Fruit fly (Drosophila melanogaster) whole organism, embryonic: ENCODE results near the gene CG15283.
A peak's percentile ranks its signal among the peaks of the same experiment; 100 is the strongest.

Experiments used
- Asciz ChIP-seq: fragments of 200-800 bp; sonication (Bioruptor generic); optimal IDR thresholded peaks from 2 replicates; lab custom pipeline; 2017; ENCODE audit warnings: missing biosample characterization, mild to moderate bottlenecking, missing genetic modification characterization, missing genetic modification reagents
- Atf6 ChIP-seq: fragments of 200-800 bp; sonication (Bioruptor generic); IDR thresholded peaks from 2 replicates; pipeline ENCODE4 v1.3.6; 2022; ENCODE audit warnings: missing biosample characterization, missing genetic modification characterization
- Awh ChIP-seq: fragments of 200-800 bp; sonication (Bioruptor generic); IDR thresholded peaks from 2 replicates; pipeline ENCODE4, ENCODE4 v1.3.6; 2022; ENCODE audit warnings: missing biosample characterization, missing genetic modification characterization
- CG12744 ChIP-seq: fragments of 200-800 bp; sonication (Bioruptor generic); optimal IDR thresholded peaks from 2 replicates; lab custom pipeline; 2016; ENCODE audit warnings: missing biosample characterization, missing genetic modification characterization
- CG14441 ChIP-seq: fragments of 200-800 bp; sonication (Bioruptor generic); IDR thresholded peaks from 2 replicates; pipeline ENCODE4 v1.3.6; 2022; ENCODE audit warnings: missing biosample characterization, missing genetic modification characterization
- CG15011 ChIP-seq: fragments of 200-800 bp; sonication (Bioruptor generic); optimal IDR thresholded peaks from 3 replicates; lab custom pipeline; 2018; ENCODE audit warnings: missing biosample characterization, mild to moderate bottlenecking, missing genetic modification characterization
- CG15073 ChIP-seq: fragments of 200-800 bp; sonication (Bioruptor generic); optimal IDR thresholded peaks from 2 replicates; lab custom pipeline; 2016; ENCODE audit warnings: missing biosample characterization, missing genetic modification characterization
- CG15514 ChIP-seq: fragments of 200-800 bp; sonication (Bioruptor generic); optimal IDR thresholded peaks from 3 replicates; lab custom pipeline; 2017; ENCODE audit warnings: missing biosample characterization, missing genetic modification characterization, mild to moderate bottlenecking, moderate library complexity, missing genetic modification reagents
- CG17829 ChIP-seq: fragments of 200-800 bp; optimal IDR thresholded peaks from 2 replicates; lab custom pipeline; 2019; ENCODE audit warnings: missing biosample characterization, mild to moderate bottlenecking, missing genetic modification characterization, moderate library complexity
- CG18011 ChIP-seq: fragments of 200-800 bp; sonication (Bioruptor generic); optimal IDR thresholded peaks from 2 replicates; lab custom pipeline; 2017; ENCODE audit warnings: missing biosample characterization, missing genetic modification characterization, mild to moderate bottlenecking, moderate library complexity, missing genotype
- CG2678 ChIP-seq: fragments of 200-800 bp; sonication (Bioruptor generic); optimal IDR thresholded peaks from 3 replicates; lab custom pipeline; 2019; ENCODE audit warnings: missing biosample characterization, mild to moderate bottlenecking, missing genetic modification characterization, moderate library complexity
- CG31224 ChIP-seq: fragments of 200-800 bp; sonication (Bioruptor generic); IDR thresholded peaks from 2 replicates; pipeline ENCODE4 v1.3.6; 2022; ENCODE audit warnings: missing biosample characterization, missing genetic modification characterization
- CG31365 ChIP-seq: fragments of 200-800 bp; sonication (Bioruptor generic); optimal IDR thresholded peaks from 2 replicates; lab custom pipeline; 2018; ENCODE audit warnings: missing biosample characterization, mild to moderate bottlenecking, missing genetic modification characterization
- CG3281 ChIP-seq: fragments of 200-800 bp; sonication (Bioruptor generic); optimal IDR thresholded peaks from 3 replicates; lab custom pipeline; 2017; ENCODE audit warnings: missing biosample characterization, mild to moderate bottlenecking, missing genetic modification characterization
- CG33557 ChIP-seq: fragments of 200-800 bp; sonication (Bioruptor generic); optimal IDR thresholded peaks from 2 replicates; lab custom pipeline; 2019; ENCODE audit warnings: missing biosample characterization, mild to moderate bottlenecking, missing genetic modification characterization, moderate library complexity
- CG34422 ChIP-seq: fragments of 200-800 bp; sonication (Bioruptor generic); IDR thresholded peaks from 3 replicates; pipeline ENCODE4 v1.3.6; 2022; ENCODE audit warnings: missing biosample characterization, missing genetic modification characterization
- CG7839 ChIP-seq: fragments of 200-800 bp; sonication (Bioruptor generic); optimal IDR thresholded peaks from 3 replicates; lab custom pipeline; 2018; ENCODE audit warnings: missing biosample characterization, mild to moderate bottlenecking, missing genetic modification characterization, moderate library complexity
- CG8089 ChIP-seq: fragments of 200-800 bp; sonication (Bioruptor generic); optimal IDR thresholded peaks from 3 replicates; lab custom pipeline; 2016; ENCODE audit warnings: missing biosample characterization, missing genetic modification characterization
- CG8388 ChIP-seq: fragments of 200-800 bp; sonication (Bioruptor generic); optimal IDR thresholded peaks from 2 replicates; lab custom pipeline; 2019; ENCODE audit warnings: missing biosample characterization, mild to moderate bottlenecking, missing genetic modification characterization, moderate library complexity
- CG8924 ChIP-seq: fragments of 200-800 bp; optimal IDR thresholded peaks from 3 replicates; lab custom pipeline; 2019; ENCODE audit warnings: missing biosample characterization, mild to moderate bottlenecking, missing genetic modification characterization, moderate library complexity
- CkIIα-i1 ChIP-seq: fragments of 200-800 bp; sonication (Bioruptor generic); IDR thresholded peaks from 2 replicates; pipeline ENCODE4 v1.3.6; 2022; ENCODE audit warnings: missing biosample characterization, missing genetic modification characterization
- D19B ChIP-seq: fragments of 200-800 bp; sonication (Bioruptor generic); optimal IDR thresholded peaks from 2 replicates; lab custom pipeline; 2017; ENCODE audit warnings: missing biosample characterization, mild to moderate bottlenecking, missing genetic modification characterization
- Dll ChIP-seq: fragments of 200-800 bp; sonication (Bioruptor generic); IDR thresholded peaks from 4 replicates; pipeline ENCODE4 v1.3.6; 2022; ENCODE audit warnings: missing biosample characterization, missing genetic modification characterization; ENCODE audit not compliant: partially characterized antibody
- Doc3 ChIP-seq: fragments of 200-800 bp; sonication (Bioruptor generic); IDR thresholded peaks from 3 replicates; pipeline ENCODE4 v1.3.6; 2022; ENCODE audit warnings: missing biosample characterization, missing genetic modification characterization; ENCODE audit not compliant: partially characterized antibody
- Hey ChIP-seq: fragments of 200-800 bp; sonication (Bioruptor generic); optimal IDR thresholded peaks from 3 replicates; lab custom pipeline; 2018; ENCODE audit warnings: missing biosample characterization, mild to moderate bottlenecking, missing genetic modification characterization
- Lim3 ChIP-seq: fragments of 200-800 bp; sonication (Bioruptor generic); IDR thresholded peaks from 2 replicates; pipeline ENCODE4 v1.3.6; 2022; ENCODE audit warnings: missing biosample characterization, missing genetic modification characterization
- Ptx1 ChIP-seq: fragments of 200-800 bp; sonication (Bioruptor generic); IDR thresholded peaks from 2 replicates; pipeline ENCODE4 v1.3.6; 2022; ENCODE audit warnings: missing biosample characterization, missing genetic modification characterization
- Sry-δ ChIP-seq: fragments of 200-800 bp; sonication (Bioruptor generic); optimal IDR thresholded peaks from 2 replicates; lab custom pipeline; 2016; ENCODE audit warnings: missing biosample characterization, missing genetic modification characterization
- bowl ChIP-seq: fragments of 200-800 bp; sonication (Bioruptor generic); IDR thresholded peaks from 2 replicates; pipeline ENCODE4 v1.3.6; 2022; ENCODE audit warnings: missing biosample characterization, missing genetic modification characterization
- ci ChIP-seq: fragments of 200-800 bp; sonication (Bioruptor generic); IDR thresholded peaks from 3 replicates; pipeline ENCODE4 v1.3.6; 2022; ENCODE audit warnings: missing biosample characterization, missing genetic modification characterization
- crc ChIP-seq: fragments of 200-800 bp; sonication (Bioruptor generic); optimal IDR thresholded peaks from 2 replicates; lab custom pipeline; 2016; ENCODE audit warnings: missing biosample characterization, missing genetic modification characterization
- dm ChIP-seq: fragments of 200-800 bp; sonication (Bioruptor generic); optimal IDR thresholded peaks from 3 replicates; lab custom pipeline; 2016; ENCODE audit warnings: missing biosample characterization, missing genetic modification characterization
- hb ChIP-seq: fragments of 200-800 bp; sonication (Bioruptor generic); IDR thresholded peaks from 3 replicates; pipeline ENCODE4 v1.3.6; 2022; ENCODE audit warnings: missing biosample characterization, missing genetic modification characterization; ENCODE audit not compliant: partially characterized antibody
- insv ChIP-seq, 2 experiments: fragments of 200-800 bp; sonication (Bioruptor generic); optimal IDR thresholded peaks; 3 replicates each; lab custom pipeline; 2016 to 2018; ENCODE audit warnings: missing biosample characterization in 2 of 2, missing genetic modification characterization in 2 of 2
- jigr1 ChIP-seq: fragments of 200-800 bp; sonication (Bioruptor generic); IDR thresholded peaks from 3 replicates; pipeline ENCODE4 v1.3.6; 2022; ENCODE audit warnings: missing biosample characterization, missing genetic modification characterization
- kah ChIP-seq: fragments of 200-800 bp; sonication (Bioruptor generic); optimal IDR thresholded peaks from 2 replicates; lab custom pipeline; 2018; ENCODE audit warnings: missing biosample characterization, mild to moderate bottlenecking, missing genetic modification characterization
- lov ChIP-seq, 2 experiments: fragments of 200-800 bp in 1 of 2; fragments of >200 bp in 1 of 2; sonication (Bioruptor generic) in 1 of 2; IDR thresholded peaks in 1 of 2; optimal IDR thresholded peaks in 1 of 2; 2 replicates in 1 of 2; 3 replicates in 1 of 2; pipeline versions ENCODE4 v1.3.6 to Lab custom; 2017 to 2022; ENCODE audit warnings: missing biosample characterization in 1 of 2, missing genetic modification characterization in 1 of 2
- luna ChIP-seq: fragments of 200-800 bp; sonication (Bioruptor generic); optimal IDR thresholded peaks from 2 replicates; lab custom pipeline; 2016; ENCODE audit warnings: missing biosample characterization, missing genetic modification characterization
- nom ChIP-seq: fragments of 200-800 bp; sonication (Bioruptor generic); optimal IDR thresholded peaks from 2 replicates; lab custom pipeline; 2017; ENCODE audit warnings: missing biosample characterization, missing genetic modification characterization, mild to moderate bottlenecking, moderate library complexity, missing genetic modification reagents
- p53 ChIP-seq: fragments of 200-800 bp; sonication (Bioruptor generic); optimal IDR thresholded peaks from 2 replicates; lab custom pipeline; 2016; ENCODE audit warnings: missing biosample characterization, missing genetic modification characterization
- scrt ChIP-seq: fragments of 200-800 bp; sonication (Bioruptor generic); optimal IDR thresholded peaks from 2 replicates; lab custom pipeline; 2018; ENCODE audit warnings: missing biosample characterization, mild to moderate bottlenecking, missing genetic modification characterization, moderate library complexity
- sd ChIP-seq: fragments of 200-800 bp; sonication (Bioruptor generic); optimal IDR thresholded peaks from 3 replicates; lab custom pipeline; 2018; ENCODE audit warnings: missing biosample characterization, mild to moderate bottlenecking, missing genetic modification characterization, moderate library complexity
- sim ChIP-seq: fragments of 200-800 bp; sonication (Bioruptor generic); IDR thresholded peaks from 2 replicates; pipeline ENCODE4 v1.3.6; 2022; ENCODE audit warnings: missing biosample characterization, missing genetic modification characterization
- sisA ChIP-seq: fragments of 200-800 bp; sonication (Bioruptor generic); IDR thresholded peaks from 2 replicates; pipeline ENCODE4 v1.3.6; 2022; ENCODE audit warnings: missing biosample characterization, missing genetic modification characterization
- trh ChIP-seq: fragments of 200-800 bp; sonication (Bioruptor generic); optimal IDR thresholded peaks from 2 replicates; lab custom pipeline; 2016; ENCODE audit warnings: missing biosample characterization, missing genetic modification characterization
- ttk ChIP-seq: fragments of 200-800 bp; sonication (Bioruptor generic); IDR thresholded peaks from 2 replicates; pipeline ENCODE4 v2.1.2; 2022; ENCODE audit warnings: missing biosample characterization, missing genetic modification characterization
- unc-4 ChIP-seq: fragments of 200-800 bp; sonication (Bioruptor generic); IDR thresholded peaks from 2 replicates; pipeline ENCODE4 v1.3.6; 2022; ENCODE audit warnings: missing biosample characterization, missing genetic modification characterization; ENCODE audit not compliant: partially characterized antibody
- vfl ChIP-seq: fragments of 200-800 bp; sonication (Bioruptor generic); optimal IDR thresholded peaks from 2 replicates; lab custom pipeline; 2016; ENCODE audit warnings: missing biosample characterization, missing genetic modification characterization
- zfh2 ChIP-seq: fragments of 200-800 bp; sonication (Bioruptor generic); optimal IDR thresholded peaks from 2 replicates; lab custom pipeline; 2016; ENCODE audit warnings: missing biosample characterization, missing genetic modification characterization

CG15283 gene

dm6 chr2L:14442144-14443038 is 8.3 kb downstream of the CG15283 start:
- no peak for TF ChIP-seq p53 (GFP tag; lab: Kevin White, UChicago)
- no peak for TF ChIP-seq ttk (GFP tag; lab: Robert Waterston, UW)
- TF ChIP-seq hb (GFP tag; lab: Robert Waterston, UW) = no peak
- TF ChIP-seq vfl (GFP tag; lab: Kevin White, UChicago) = no peak
- TF ChIP-seq Lim3 (GFP tag; lab: Robert Waterston, UW) = no peak
- no peak for TF ChIP-seq unc-4 (GFP tag; lab: Robert Waterston, UW)
- no peak for TF ChIP-seq CG33557 (GFP tag; lab: Kevin White, UChicago)
- TF ChIP-seq Ptx1 (GFP tag; lab: Robert Waterston, UW) = no peak
- TF ChIP-seq D19B = no peak
- TF ChIP-seq ci (GFP tag; lab: Robert Waterston, UW) = peak; percentile 58; the same call in 2 of the 3 replicates
- no peak for TF ChIP-seq CkIIα-i1 (GFP tag; lab: Robert Waterston, UW)
- peak; percentile 13 for TF ChIP-seq CG7839 (tag; lab: Kevin White, UChicago)
- TF ChIP-seq CG8089 = no peak
- TF ChIP-seq CG2678 (tag; lab: Kevin White, UChicago) = peak; percentile 9
- TF ChIP-seq crc (GFP tag; lab: Kevin White, UChicago) = no peak
- TF ChIP-seq Sry-δ = no peak
- no peak for TF ChIP-seq bowl (GFP tag; lab: Robert Waterston, UW)
- TF ChIP-seq CG34422 (GFP tag; lab: Robert Waterston, UW) = no peak
- no peak for TF ChIP-seq Dll (GFP tag; lab: Robert Waterston, UW)
- TF ChIP-seq luna (GFP tag; lab: Kevin White, UChicago) = no peak
- TF ChIP-seq Hey (tag; lab: Kevin White, UChicago) = peak; percentile 13
- peak; percentile 17 for TF ChIP-seq CG8388 (GFP tag; lab: Kevin White, UChicago)
- TF ChIP-seq Awh (GFP tag; lab: Robert Waterston, UW) = no peak; the same call in 1 of the 2 replicates
- TF ChIP-seq CG31224 (GFP tag; lab: Robert Waterston, UW) = no peak
- no peak for TF ChIP-seq scrt (GFP tag; lab: Kevin White, UChicago)
- TF ChIP-seq lov (optimal IDR thresholded peaks at IDR 0.05; lab: Kevin White, UChicago) = no peak
- no peak for TF ChIP-seq lov (GFP tag; IDR thresholded peaks at IDR 0.05; lab: Robert Waterston, UW)
- TF ChIP-seq sim (GFP tag; lab: Robert Waterston, UW) = no peak
- no peak for TF ChIP-seq CG18011 (GFP tag; lab: Kevin White, UChicago)
- no peak for TF ChIP-seq dm (GFP tag; lab: Kevin White, UChicago)
- no peak for TF ChIP-seq CG3281 (GFP tag; lab: Kevin White, UChicago)
- TF ChIP-seq CG31365 (tag; lab: Kevin White, UChicago) = no peak
- TF ChIP-seq CG8924 = no peak
- TF ChIP-seq CG14441 (GFP tag; lab: Robert Waterston, UW) = no peak
- TF ChIP-seq jigr1 (GFP tag; lab: Robert Waterston, UW) = no peak
- TF ChIP-seq CG17829 = no peak
- no peak for TF ChIP-seq Doc3
- TF ChIP-seq Asciz (GFP tag; lab: Kevin White, UChicago) = peak; percentile 20
- no peak for TF ChIP-seq kah (GFP tag; lab: Kevin White, UChicago)
- no peak for TF ChIP-seq nom (GFP tag; lab: Kevin White, UChicago)
- TF ChIP-seq insv (GFP tag; optimal IDR thresholded peaks at IDR 0.05; lab: Kevin White, UChicago) = no peak
- no peak for TF ChIP-seq CG15011 (GFP tag; lab: Kevin White, UChicago)
- no peak for TF ChIP-seq sisA (GFP tag; lab: Robert Waterston, UW)
- TF ChIP-seq CG12744 (GFP tag; lab: Kevin White, UChicago) = no peak
- TF ChIP-seq CG15073 = no peak
- TF ChIP-seq trh = no peak
- no peak for TF ChIP-seq CG15514 (GFP tag; lab: Kevin White, UChicago)
- TF ChIP-seq Atf6 = no peak
- peak; percentile 25 for TF ChIP-seq sd (tag; lab: Kevin White, UChicago)
- TF ChIP-seq zfh2 (GFP tag; lab: Kevin White, UChicago) = no peak
